Fruit fly (Drosophila melanogaster) whole organism, larva: Measurements from ENCODE around the gene muc.
A peak's percentile ranks its signal among the peaks of the same experiment; 100 is the strongest.

Experiments used
- noc ChIP-seq: fragments of 200-800 bp; sonication (Bioruptor generic); optimal IDR thresholded peaks from 3 replicates; lab custom pipeline; 2019; ENCODE audit warnings: missing biosample characterization, mild to moderate bottlenecking, missing genetic modification characterization, moderate library complexity

Gene muc

DNA sequence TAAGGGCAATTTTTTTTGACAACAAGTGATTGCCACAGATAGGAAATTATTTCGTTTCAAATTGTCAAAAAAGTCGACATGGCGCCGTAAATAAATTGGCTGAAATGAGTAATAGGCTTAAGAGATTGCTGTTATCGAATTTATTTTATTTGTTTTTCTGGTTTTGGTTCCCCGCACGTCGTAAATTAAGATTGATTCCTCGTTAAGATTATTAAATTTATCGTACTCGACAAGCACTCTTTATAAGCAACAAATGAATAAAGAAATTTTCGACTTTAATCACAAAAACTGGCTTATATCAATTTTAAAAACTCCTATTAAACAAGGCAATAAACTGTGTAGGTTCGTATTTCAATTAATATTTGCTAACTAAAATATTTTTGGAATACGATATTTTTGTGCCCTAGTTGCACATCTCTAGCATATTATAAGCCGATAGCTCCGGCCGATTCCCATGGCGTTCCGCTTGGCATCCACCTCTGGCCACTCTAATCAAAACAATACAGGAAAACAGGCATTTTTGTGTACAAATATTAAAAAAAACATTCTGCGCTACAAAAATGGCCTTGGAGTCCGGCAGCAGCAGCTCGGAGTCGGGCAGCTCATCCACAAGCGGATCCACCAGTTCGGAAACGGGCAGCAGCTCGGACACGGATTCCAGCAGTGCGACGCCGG lies 14.6 kb upstream of the muc start, which contains the start of gene chm:
TSS of gene chm (plus strand) at position 471 of the 675 bp plus-strand sequence.
- TF ChIP-seq noc (tag; lab: Kevin White, UChicago), result peak; percentile 63

DNA sequence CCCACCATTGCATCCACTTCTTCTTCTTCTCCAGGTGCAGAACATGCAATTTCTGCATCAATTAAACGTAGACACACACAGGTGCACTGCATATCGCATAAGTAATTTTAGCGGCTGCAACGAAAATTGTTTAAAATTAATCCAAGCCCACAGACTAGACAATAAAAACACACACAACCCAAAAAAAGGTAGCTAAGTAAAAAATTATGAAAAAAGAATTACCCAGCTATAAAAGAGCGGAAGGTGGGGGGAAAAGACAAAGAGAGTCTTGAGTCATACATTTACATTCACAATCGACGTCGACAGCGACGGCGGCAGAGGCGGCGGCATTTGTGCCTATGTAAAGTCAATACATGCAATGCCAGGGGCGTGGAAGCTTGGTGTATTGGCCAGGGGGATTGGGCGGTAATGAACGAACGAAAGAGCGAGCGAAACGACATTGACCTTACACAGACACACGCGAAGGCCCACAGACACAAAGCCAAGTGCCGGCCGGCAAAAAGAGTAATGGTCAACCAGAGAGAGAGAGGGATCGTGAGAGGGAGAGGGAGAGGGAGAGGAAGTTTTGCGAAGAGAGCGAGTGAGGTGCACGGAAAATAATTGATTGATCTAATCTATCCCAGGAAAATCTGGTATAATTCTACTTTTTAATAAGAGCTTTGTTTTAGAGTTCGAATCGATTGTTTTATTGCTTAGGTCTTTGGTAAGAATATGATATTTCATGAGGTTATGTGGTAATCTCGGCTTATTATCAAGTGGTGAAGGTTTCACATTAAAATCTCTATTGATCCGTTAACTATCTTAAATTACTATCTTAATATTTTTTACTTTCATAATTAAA lies 8.3 kb upstream of the muc start:
- TF ChIP-seq noc (tag; lab: Kevin White, UChicago), result no peak

DNA sequence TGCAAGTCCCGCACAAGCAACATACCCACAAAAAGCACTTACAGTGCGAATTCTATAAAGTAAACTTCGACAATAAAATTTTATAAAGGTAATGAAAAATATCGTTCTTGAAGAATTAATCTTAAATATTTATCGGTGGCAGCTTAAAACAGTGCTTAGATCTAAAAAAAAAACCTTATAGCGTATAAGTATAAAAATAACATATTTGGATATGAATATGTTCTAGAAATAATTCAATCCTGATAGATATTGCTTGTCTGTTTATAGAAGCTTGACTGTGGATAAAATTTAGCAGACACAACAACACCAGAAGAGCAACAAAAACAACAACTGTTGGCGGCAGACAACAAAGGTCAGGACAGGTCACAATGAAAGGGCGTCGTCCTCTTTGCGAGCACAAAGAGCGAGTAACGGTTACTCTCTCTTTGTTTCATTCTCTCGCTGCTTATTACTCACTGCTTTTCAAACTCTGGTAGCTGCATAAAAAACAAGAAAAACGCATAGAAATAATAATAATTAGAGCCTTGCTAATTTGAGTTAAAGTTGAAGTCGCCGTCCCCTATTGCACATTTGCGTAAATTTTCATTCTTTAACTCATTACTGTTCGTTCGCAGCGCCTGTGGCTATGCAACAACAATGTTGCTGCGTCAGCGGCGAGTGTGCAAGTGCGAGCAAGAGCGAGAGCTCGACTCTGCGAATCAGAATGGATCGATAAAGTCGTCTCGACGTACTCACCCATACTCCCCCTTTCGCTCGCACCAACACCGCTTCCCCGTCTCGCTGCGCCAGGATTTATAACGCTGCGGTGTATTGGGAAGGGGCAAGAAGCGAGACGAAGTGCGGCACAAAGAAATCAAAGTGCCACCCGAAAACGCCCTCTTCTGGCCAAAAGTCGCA lies 7.0 kb upstream of the muc start:
- peak; percentile 32 for TF ChIP-seq noc (tag; lab: Kevin White, UChicago)

DNA sequence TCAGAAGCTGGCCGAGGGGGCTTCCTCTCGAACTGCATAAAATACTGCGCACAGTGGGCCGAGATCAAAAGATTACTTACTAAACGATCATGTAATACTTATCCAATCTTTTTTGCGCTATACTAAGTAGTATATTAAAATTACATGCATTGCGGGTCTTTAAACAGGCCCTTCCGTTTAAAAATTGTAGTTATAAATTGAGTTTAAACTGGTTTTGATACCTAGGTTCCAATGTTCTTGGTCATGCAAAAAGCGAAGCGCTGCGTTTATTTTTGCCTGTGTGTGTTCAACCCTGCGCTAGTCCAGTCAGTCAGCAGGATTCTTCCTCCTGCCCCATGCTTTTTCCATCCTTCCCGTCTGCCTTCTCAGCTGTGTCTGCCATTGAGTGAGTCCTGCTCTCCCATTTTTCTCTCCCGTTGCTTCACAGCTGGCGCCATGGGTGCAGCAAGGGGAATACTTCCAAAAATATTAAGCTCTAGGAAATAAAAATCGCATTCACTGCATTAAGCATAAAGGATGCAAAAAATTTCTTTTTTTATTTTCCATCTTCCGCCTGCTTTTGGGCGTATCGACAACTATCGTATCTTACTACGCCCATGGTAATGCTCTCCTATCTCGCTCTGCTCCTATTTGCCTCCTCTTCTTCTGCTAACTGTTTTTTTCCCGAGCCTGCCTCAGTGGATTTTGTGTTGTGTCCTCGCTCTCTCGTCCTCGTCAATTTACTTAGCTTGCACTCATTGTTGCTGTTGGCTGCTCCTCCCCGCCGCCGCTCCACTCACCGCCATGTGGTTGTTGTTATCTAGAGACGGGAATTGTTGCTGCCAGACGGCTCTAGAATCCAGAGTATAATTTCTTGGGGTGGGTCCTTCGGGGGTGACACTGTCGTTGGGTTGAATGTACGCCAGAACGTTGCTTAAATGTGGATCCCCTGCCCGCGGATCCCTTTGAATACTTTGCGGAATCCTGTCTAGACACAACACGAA lies 6.1 kb upstream of the muc start:
- TF ChIP-seq noc (tag; lab: Kevin White, UChicago), result peak; percentile 32

DNA sequence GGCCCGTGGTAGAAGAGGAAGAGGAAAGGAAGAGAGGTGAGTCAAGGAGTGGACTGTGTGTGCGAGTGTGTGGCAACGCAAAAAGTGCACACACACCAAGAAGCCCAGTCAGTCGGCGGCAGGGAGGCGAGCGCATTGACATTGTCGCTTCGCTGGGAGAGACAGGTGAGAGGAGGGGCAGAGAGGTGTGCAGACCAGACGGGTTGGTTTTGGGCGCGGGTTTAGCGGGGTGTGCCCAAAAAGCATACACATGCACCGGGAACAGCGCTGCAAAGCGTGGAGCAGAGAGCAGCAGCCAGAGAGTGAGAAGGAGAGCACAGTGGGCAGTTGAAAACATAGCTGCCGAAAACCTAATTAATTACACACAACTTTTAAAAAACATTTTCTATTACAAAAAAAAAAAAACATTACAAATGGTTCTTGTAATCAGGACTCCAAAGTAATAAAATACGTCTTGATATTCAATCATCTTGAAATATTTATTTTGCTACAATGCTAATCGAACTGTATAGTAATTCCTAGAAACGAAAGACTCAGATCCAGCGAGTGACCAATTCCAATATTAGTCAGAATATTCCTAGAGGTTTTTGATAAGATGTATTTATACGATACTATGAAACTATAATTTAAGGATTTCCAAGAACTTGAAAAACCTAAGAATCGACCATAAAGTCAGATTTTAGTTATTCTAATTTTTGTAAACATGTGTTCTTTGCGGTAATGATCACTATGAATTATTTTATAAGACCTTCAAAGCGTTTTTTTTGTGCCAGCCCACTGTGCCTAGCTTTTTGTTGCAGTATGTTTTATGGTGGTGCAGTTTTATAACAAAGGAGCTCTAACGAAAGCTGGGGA lies 4.0 kb upstream of the muc start:
- TF ChIP-seq noc (tag; lab: Kevin White, UChicago), result no peak

DNA sequence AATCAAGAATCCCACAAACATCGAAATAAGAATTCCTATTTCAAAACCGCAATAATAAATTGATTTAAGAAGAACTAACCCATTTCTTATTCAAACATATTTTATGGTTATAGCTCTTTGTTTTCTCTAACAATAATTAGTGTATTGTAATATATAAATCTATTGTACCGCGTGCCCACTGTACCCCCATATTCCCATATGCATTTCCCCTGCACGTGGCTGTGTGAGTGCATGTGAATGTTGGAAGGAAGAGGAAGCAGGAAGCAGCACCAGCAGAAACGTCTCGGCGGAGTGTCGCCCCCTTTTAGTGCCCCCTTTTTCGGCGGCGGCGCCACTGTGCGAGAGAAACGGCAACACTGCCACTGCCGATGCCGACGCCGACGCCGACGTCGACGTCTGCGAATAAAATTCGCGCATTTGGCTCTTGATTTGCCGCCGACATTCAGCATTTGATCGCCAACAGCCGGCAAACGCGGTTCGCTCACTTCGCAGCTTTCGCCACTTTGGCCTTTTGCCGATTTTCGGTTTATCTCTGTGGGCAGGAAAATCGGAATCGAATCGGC lies 3.3 kb upstream of the muc start:
- TF ChIP-seq noc (tag; lab: Kevin White, UChicago), result peak; percentile 79

DNA sequence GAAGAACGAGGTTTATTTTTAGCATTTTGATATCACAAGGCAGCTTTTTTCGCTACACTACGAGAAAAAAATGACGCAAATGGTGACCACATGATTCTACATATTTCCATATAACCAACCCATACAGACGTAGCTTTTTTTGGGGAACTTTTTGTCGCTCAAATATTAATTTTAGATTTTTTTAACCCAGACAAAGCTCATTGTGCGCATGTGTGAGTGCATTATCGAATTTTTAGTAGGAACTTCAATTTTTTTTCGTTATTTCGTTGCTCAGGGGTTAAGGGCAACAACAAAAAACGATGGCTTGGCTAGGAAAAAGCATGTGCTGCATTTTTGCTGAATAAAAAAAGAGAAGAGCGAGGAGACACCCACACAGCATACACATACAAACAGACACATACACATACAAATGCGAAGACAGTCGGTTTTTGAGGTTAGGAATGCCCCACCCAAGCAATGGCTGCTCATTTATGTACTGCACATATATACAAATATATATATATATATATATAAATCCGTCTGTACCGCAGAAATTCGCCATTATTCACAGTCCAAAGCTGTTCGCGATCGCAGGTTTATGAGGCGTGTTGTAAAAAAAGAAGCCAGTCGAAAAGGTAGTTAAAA lies 2.3 kb upstream of the muc start:
- TF ChIP-seq noc (tag; lab: Kevin White, UChicago), result no peak

DNA sequence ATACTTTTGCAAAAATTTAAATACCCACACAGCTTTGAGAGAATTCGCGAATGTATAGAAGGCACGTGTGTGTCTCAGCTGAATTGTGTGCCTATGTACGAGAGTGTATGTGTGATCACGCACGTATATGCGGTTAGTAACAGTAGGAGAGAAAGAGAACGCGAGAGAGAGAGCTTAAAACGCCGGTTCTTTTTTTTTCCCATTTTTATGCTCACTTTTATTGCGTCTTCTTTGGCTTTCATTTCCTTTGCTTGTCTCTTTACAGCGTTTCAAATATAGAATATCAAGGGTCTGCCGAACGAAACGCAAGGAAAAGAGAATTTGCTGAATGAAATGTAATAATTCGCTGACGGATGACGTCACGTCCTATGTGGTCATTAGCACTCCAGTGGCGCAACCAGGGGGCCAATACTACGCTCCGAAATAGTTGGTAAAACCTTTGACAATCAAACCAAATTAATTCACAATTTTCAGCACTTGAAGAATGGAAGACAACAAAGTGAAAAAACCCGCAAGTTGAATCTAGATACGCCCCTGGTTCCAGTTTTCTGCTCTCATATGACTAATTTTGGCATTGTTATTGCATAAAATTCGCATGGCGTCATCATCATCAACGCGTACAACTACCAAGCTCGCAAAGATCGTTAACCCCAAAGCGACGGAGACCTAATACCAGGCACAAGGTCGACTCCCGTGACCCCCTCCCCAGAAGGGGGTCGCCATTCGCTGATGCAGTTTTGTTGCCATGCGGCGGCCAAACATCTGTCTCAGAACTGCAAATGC lies 1.6 kb upstream of the muc start:
- TF ChIP-seq noc (tag; lab: Kevin White, UChicago), result peak; percentile 87

DNA sequence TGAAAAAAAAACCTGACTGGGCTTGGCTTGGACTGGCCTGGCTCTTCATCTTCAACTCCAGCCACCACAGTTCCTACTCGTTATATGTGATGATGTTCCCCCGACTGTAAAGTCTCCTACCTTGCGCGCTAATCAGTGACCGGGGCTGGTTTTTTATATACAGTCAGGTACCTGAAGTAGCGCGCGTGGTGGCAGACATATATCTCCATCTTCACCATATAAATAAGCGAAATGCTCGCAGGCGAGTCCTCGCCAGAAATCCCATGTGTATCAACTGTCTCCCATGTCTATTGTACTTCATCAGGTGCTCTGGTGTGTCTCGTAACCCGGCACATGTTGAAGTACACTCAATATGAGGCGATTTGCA lies 993 bp upstream of the muc start:
- TF ChIP-seq noc (tag; lab: Kevin White, UChicago), result no peak

DNA sequence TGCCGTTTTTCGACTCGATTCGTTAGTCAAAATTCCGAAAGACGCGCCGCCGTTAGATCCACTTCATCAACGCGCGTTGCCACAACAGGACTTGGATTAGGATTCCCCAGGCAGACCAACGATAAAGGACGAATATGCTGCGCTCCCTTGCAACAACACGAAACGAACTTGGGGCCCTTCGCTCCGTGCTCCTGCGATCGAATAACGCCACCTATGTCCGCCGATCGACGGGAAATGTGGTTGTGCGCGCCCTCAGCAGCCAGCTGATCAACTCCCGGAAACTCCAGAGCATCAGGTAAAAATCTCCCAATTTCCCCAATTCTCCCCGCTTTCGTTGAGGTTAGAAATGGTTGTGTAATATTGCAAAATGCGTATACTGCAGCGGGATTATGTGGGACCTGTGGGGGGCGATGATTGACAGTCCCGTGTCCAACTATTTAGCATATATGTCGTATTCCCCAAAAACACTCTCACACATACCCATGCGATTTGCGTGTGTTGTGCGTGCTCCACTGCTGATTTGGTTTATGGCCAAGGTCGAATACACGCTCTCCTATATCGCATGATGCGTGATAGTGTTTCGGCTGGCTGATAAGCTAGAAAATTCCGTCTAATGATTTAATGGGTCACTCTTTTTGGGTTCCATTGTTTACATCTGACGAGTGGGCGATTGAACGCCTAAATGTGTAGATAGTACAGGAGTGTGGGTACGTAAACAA lies 560 bp downstream of the muc start:
- peak; percentile 49 for TF ChIP-seq noc (tag; lab: Kevin White, UChicago)

DNA sequence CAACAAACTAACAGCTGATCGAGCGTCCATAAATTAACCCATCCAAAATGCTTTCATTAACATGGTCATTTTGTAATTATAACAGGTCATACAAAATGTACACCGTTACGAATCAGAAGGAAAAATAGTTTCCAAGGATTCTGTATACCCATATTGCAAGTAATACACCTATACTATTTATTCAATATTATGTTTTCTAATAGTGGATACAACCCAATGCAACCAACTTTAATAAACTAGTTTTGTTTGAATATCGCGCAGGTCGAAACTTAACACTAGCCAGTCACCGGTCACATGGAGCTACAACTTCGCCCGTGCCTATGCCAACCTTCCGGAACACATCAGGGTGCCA lies 1.1 kb downstream of the muc start:
- no peak for TF ChIP-seq noc (tag; lab: Kevin White, UChicago)

DNA sequence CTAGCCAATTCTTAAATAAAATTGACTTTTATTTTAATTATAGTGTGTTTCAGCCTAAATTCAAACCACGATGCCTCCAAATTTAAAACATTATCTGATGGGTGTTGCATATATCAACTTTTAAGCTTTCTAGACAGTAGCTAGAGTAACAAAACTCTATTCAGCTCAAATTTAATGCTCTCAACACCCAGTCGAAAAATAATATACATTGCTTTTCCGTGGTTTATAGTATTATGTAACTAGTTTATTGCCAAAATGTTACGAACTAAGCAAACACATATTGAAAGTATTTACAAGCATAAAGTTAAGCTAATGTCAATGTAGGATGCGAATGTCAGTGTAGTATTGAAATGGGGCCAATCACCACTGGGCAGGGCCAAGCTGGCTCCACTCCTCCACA lies 3.6 kb downstream of the muc start:
- no peak for TF ChIP-seq noc (tag; lab: Kevin White, UChicago)
